Fruit fly (Drosophila melanogaster) whole organism, prepupa: ENCODE measurements around the gene shakB.

Experiments used
- CG10631 ChIP-seq: fragments of 200-800 bp; sonication (Bioruptor generic); optimal IDR thresholded peaks from 2 replicates; lab custom pipeline; 2016; ENCODE audit warnings: missing biosample characterization, missing genetic modification characterization
- CG10669 ChIP-seq: fragments of 200-800 bp; sonication (Bioruptor generic); optimal IDR thresholded peaks from 3 replicates; lab custom pipeline; 2018; ENCODE audit warnings: missing biosample characterization, mild to moderate bottlenecking, missing genetic modification characterization, moderate library complexity
- CG11294 ChIP-seq: fragments of 200-800 bp; sonication (Bioruptor generic); IDR thresholded peaks from 2 replicates; pipeline ENCODE4 v1.3.6; 2022; ENCODE audit warnings: missing biosample characterization, missing genetic modification characterization
- CG11762 ChIP-seq: fragments of 200-800 bp; sonication (Bioruptor generic); optimal IDR thresholded peaks from 3 replicates; lab custom pipeline; 2016; ENCODE audit warnings: missing biosample characterization, missing genetic modification characterization; ENCODE audit not compliant: insufficient read depth
- CG11902 ChIP-seq: fragments of 200-800 bp; sonication (Bioruptor generic); optimal IDR thresholded peaks from 3 replicates; lab custom pipeline; 2016; ENCODE audit warnings: missing biosample characterization, missing genetic modification characterization
- CG15336 ChIP-seq: fragments of 200-800 bp; sonication (Bioruptor generic); IDR thresholded peaks from 2 replicates; pipeline ENCODE4 v1.3.6; 2022; ENCODE audit warnings: missing biosample characterization, missing genetic modification characterization
- CG1621 ChIP-seq: fragments of 200-800 bp; sonication (Bioruptor generic); optimal IDR thresholded peaks from 3 replicates; lab custom pipeline; 2018; ENCODE audit warnings: missing biosample characterization, mild to moderate bottlenecking, missing genetic modification characterization
- CG16779 ChIP-seq: fragments of 200-800 bp; sonication (Bioruptor generic); optimal IDR thresholded peaks from 3 replicates; lab custom pipeline; 2017; ENCODE audit warnings: missing biosample characterization, mild to moderate bottlenecking, missing genetic modification characterization
- CG34406 ChIP-seq: fragments of 200-800 bp; sonication (Bioruptor generic); optimal IDR thresholded peaks from 3 replicates; lab custom pipeline; 2016; ENCODE audit warnings: missing biosample characterization, missing genetic modification characterization
- CG3919 ChIP-seq: fragments of 200-800 bp; sonication (Bioruptor generic); optimal IDR thresholded peaks from 3 replicates; lab custom pipeline; 2016; ENCODE audit warnings: missing biosample characterization, missing genetic modification characterization
- CG4318 ChIP-seq: fragments of 200-800 bp; sonication (Bioruptor generic); optimal IDR thresholded peaks from 3 replicates; lab custom pipeline; 2017; ENCODE audit warnings: missing biosample characterization, mild to moderate bottlenecking, missing genetic modification characterization
- CG6163 ChIP-seq: fragments of 200-800 bp; sonication (Bioruptor generic); IDR thresholded peaks from 3 replicates; pipeline ENCODE4 v1.3.6; 2022; ENCODE audit warnings: missing biosample characterization, missing genetic modification characterization
- CG6276 ChIP-seq: fragments of 200-800 bp; sonication (Bioruptor generic); optimal IDR thresholded peaks from 2 replicates; lab custom pipeline; 2017; ENCODE audit warnings: missing biosample characterization, mild to moderate bottlenecking, missing genetic modification characterization
- CG6808 ChIP-seq: fragments of 200-800 bp; sonication (Bioruptor generic); optimal IDR thresholded peaks from 3 replicates; lab custom pipeline; 2017; ENCODE audit warnings: missing biosample characterization, missing genetic modification characterization, mild to moderate bottlenecking, moderate library complexity, missing genetic modification reagents
- CG7368 ChIP-seq: fragments of 200-800 bp; sonication (Bioruptor generic); optimal IDR thresholded peaks from 3 replicates; lab custom pipeline; 2016; ENCODE audit warnings: missing biosample characterization, missing genetic modification characterization
- CG8119 ChIP-seq: fragments of 200-800 bp; sonication (Bioruptor generic); IDR thresholded peaks from 3 replicates; pipeline ENCODE4 v1.3.6; 2022; ENCODE audit warnings: missing biosample characterization, missing genetic modification characterization
- CG8319 ChIP-seq: fragments of 200-800 bp; sonication (Bioruptor generic); optimal IDR thresholded peaks from 3 replicates; lab custom pipeline; 2016; ENCODE audit warnings: missing biosample characterization, missing genetic modification characterization
- CG8632 ChIP-seq: fragments of 200-800 bp; sonication (Bioruptor generic); optimal IDR thresholded peaks from 3 replicates; lab custom pipeline; 2016; ENCODE audit warnings: missing biosample characterization, missing genetic modification characterization
- CG9139 ChIP-seq: fragments of 200-800 bp; sonication (Bioruptor generic); optimal IDR thresholded peaks from 3 replicates; lab custom pipeline; 2017; ENCODE audit warnings: missing biosample characterization, mild to moderate bottlenecking, missing genetic modification characterization
- Eip75B ChIP-seq: fragments of 200-800 bp; sonication (Bioruptor generic); optimal IDR thresholded peaks from 3 replicates; lab custom pipeline; 2016; ENCODE audit warnings: missing biosample characterization, missing genetic modification characterization
- Eip93F ChIP-seq: fragments of 200-800 bp; sonication (Bioruptor generic); optimal IDR thresholded peaks from 2 replicates; lab custom pipeline; 2016; ENCODE audit warnings: missing biosample characterization, mild to moderate bottlenecking, missing genetic modification characterization
- Ets21C ChIP-seq: fragments of 200-800 bp; sonication (Bioruptor generic); optimal IDR thresholded peaks from 3 replicates; lab custom pipeline; 2016; ENCODE audit warnings: missing biosample characterization, missing genetic modification characterization
- Ets96B ChIP-seq: fragments of 200-800 bp; optimal IDR thresholded peaks from 2 replicates; lab custom pipeline; 2019; ENCODE audit warnings: missing biosample characterization, mild to moderate bottlenecking, missing genetic modification characterization, moderate library complexity
- Gug ChIP-seq: fragments of 200-800 bp; sonication (Bioruptor generic); IDR thresholded peaks from 2 replicates; pipeline ENCODE4 v1.3.6; 2022; ENCODE audit warnings: missing biosample characterization, missing genetic modification characterization
- Hr38 ChIP-seq: sonication (Bioruptor generic); optimal IDR thresholded peaks from 2 replicates; lab custom pipeline; 2016; ENCODE audit warnings: missing biosample characterization, missing genetic modification characterization
- Hr39 ChIP-seq: fragments of 200-800 bp; sonication (Bioruptor generic); optimal IDR thresholded peaks from 2 replicates; lab custom pipeline; 2016; ENCODE audit warnings: missing biosample characterization, missing genetic modification characterization
- OdsH ChIP-seq: fragments of 200-800 bp; sonication (Bioruptor generic); optimal IDR thresholded peaks from 3 replicates; lab custom pipeline; 2016; ENCODE audit warnings: missing biosample characterization, missing genetic modification characterization
- Sox14 ChIP-seq: fragments of 200-800 bp; sonication (Bioruptor generic); optimal IDR thresholded peaks from 3 replicates; lab custom pipeline; 2016; ENCODE audit warnings: missing biosample characterization, missing genetic modification characterization
- acj6 ChIP-seq: fragments of 200-800 bp; sonication (Bioruptor generic); optimal IDR thresholded peaks from 3 replicates; lab custom pipeline; 2016; ENCODE audit warnings: missing biosample characterization, missing genetic modification characterization
- cyc ChIP-seq: fragments of 200-800 bp; sonication (Bioruptor generic); optimal IDR thresholded peaks from 3 replicates; lab custom pipeline; 2016; ENCODE audit warnings: missing biosample characterization, missing genetic modification characterization
- dac ChIP-seq: fragments of 200-800 bp; sonication (Bioruptor generic); optimal IDR thresholded peaks from 2 replicates; lab custom pipeline; 2017; ENCODE audit warnings: missing biosample characterization, mild to moderate bottlenecking, missing genetic modification characterization
- dsx ChIP-seq: fragments of 200-800 bp; optimal IDR thresholded peaks from 3 replicates; lab custom pipeline; 2019; ENCODE audit warnings: missing biosample characterization, mild to moderate bottlenecking, missing genetic modification characterization, moderate library complexity; ENCODE audit not compliant: poor library complexity, severe bottlenecking
- esn ChIP-seq: fragments of 200-800 bp; sonication (Bioruptor generic); optimal IDR thresholded peaks from 2 replicates; lab custom pipeline; 2016; ENCODE audit warnings: missing biosample characterization, mild to moderate bottlenecking, missing genetic modification characterization, moderate library complexity
- fd59A ChIP-seq: fragments of 200-800 bp; sonication (Bioruptor generic); optimal IDR thresholded peaks from 2 replicates; lab custom pipeline; 2017; ENCODE audit warnings: missing biosample characterization, mild to moderate bottlenecking, missing genetic modification characterization, missing genetic modification reagents
- fkh ChIP-seq: fragments of 200-800 bp; sonication (Bioruptor generic); optimal IDR thresholded peaks from 3 replicates; lab custom pipeline; 2017; ENCODE audit warnings: missing biosample characterization, mild to moderate bottlenecking, missing genetic modification characterization, moderate library complexity
- lz ChIP-seq: fragments of 200-800 bp; sonication (Bioruptor generic); optimal IDR thresholded peaks from 3 replicates; lab custom pipeline; 2016; ENCODE audit warnings: missing biosample characterization, missing genetic modification characterization
- pdm3 ChIP-seq: fragments of 200-800 bp; sonication (Bioruptor generic); optimal IDR thresholded peaks from 3 replicates; lab custom pipeline; 2016; ENCODE audit warnings: missing biosample characterization, missing genetic modification characterization
- salr ChIP-seq, 2 experiments: fragments of 200-800 bp; sonication (Bioruptor generic); optimal IDR thresholded peaks; 3 replicates each; lab custom pipeline; 2016 to 2018; ENCODE audit warnings: missing biosample characterization in 2 of 2, missing genetic modification characterization in 2 of 2, mild to moderate bottlenecking in 1 of 2
- spab ChIP-seq: fragments of 200-800 bp; sonication (Bioruptor generic); optimal IDR thresholded peaks from 2 replicates; lab custom pipeline; 2017; ENCODE audit warnings: missing biosample characterization, mild to moderate bottlenecking, missing genetic modification characterization, missing genetic modification reagents
- ss ChIP-seq, 2 experiments: fragments of 200-800 bp; sonication (Bioruptor generic); optimal IDR thresholded peaks; 2 replicates in 1 of 2; 3 replicates in 1 of 2; lab custom pipeline; 2017 to 2018; ENCODE audit warnings: mild to moderate bottlenecking in 2 of 2, missing biosample characterization in 2 of 2, missing genetic modification characterization in 2 of 2, moderate library complexity in 1 of 2
- svp ChIP-seq: fragments of 200-800 bp; sonication (Bioruptor generic); peaks from one replicate; lab custom pipeline; 2016; ENCODE audit warnings: missing biosample characterization, missing genetic modification characterization

Gene shakB

dm6 chrX:20826147-20826546, 100.7 kb downstream of the shakB start:
- TF ChIP-seq Eip75B, result no peak
- TF ChIP-seq CG11294, result no peak
- TF ChIP-seq esn (GFP tag; lab: Kevin White, UChicago), result no peak
- no peak for TF ChIP-seq CG7368 (GFP tag; lab: Kevin White, UChicago)
- TF ChIP-seq CG6163 (GFP tag; lab: Robert Waterston, UW), result no peak
- no peak for TF ChIP-seq CG8632 (GFP tag; lab: Kevin White, UChicago)
- TF ChIP-seq CG6276, result no peak

- TF ChIP-seq spab (GFP tag; lab: Kevin White, UChicago), result no peak
- no peak for TF ChIP-seq salr (GFP tag; optimal IDR thresholded peaks at IDR 0.05; lab: Kevin White, UChicago)
- TF ChIP-seq CG10669, result no peak
- no peak for TF ChIP-seq svp (GFP tag; lab: Kevin White, UChicago)
- TF ChIP-seq CG15336, result no peak
These were observed 105.0 kb downstream of the shakB start, which contains the start of gene CG15450 for dm6 chrX:20821846-20822245. CG15450 (plus strand) TSS chrX:20822146.

dm6 chrX:20797488-20797887, 129.4 kb downstream of the shakB start:
- TF ChIP-seq CG1621 (tag; lab: Kevin White, UChicago), result no peak
- TF ChIP-seq CG10631 (GFP tag; lab: Kevin White, UChicago), result no peak
- no peak for TF ChIP-seq CG6276
- no peak for TF ChIP-seq fd59A (GFP tag; lab: Kevin White, UChicago)
- no peak for TF ChIP-seq CG6808
- TF ChIP-seq CG4318 (GFP tag; lab: Kevin White, UChicago), result no peak
- no peak for TF ChIP-seq CG8319 (GFP tag; lab: Kevin White, UChicago)
- no peak for TF ChIP-seq Eip93F (GFP tag; lab: Kevin White, UChicago)
- TF ChIP-seq CG8119, result no peak
- no peak for TF ChIP-seq CG8632 (GFP tag; lab: Kevin White, UChicago)
- TF ChIP-seq Hr38 (GFP tag; lab: Kevin White, UChicago), result no peak
- no peak for TF ChIP-seq CG10669
- TF ChIP-seq ss (GFP tag; optimal IDR thresholded peaks at IDR 0.05; lab: Kevin White, UChicago), result no peak
- no peak for TF ChIP-seq Ets21C
- no peak for TF ChIP-seq dac
- no peak for TF ChIP-seq fkh
- TF ChIP-seq pdm3 (GFP tag; lab: Kevin White, UChicago), result no peak
- TF ChIP-seq dsx (GFP tag; lab: Kevin White, UChicago), result no peak
- TF ChIP-seq CG16779 (tag; lab: Kevin White, UChicago), result no peak

- TF ChIP-seq CG11902 (GFP tag; lab: Kevin White, UChicago) (no peak), CG8119 (no peak), CG8319 (GFP tag; lab: Kevin White, UChicago) (no peak), ss (GFP tag; optimal IDR thresholded peaks at IDR 0.05; lab: Kevin White, UChicago) (no peak)
These were observed 145.7 kb downstream of the shakB start, which contains the start of gene CG32507 for dm6 chrX:20781120-20781519. CG32507 (minus strand) TSS chrX:20781220.

- TF ChIP-seq svp (GFP tag; lab: Kevin White, UChicago), result peak; percentile 9
- no peak for TF ChIP-seq Gug (GFP tag; lab: Robert Waterston, UW)
- TF ChIP-seq Hr39, result no peak
These were observed 150.6 kb downstream of the shakB start for dm6 chrX:20776281-20776680.

dm6 chrX:20760444-20760843, 166.4 kb downstream of the shakB start:
- TF ChIP-seq CG11762 (GFP tag; lab: Kevin White, UChicago) (no peak), dsx (GFP tag; lab: Kevin White, UChicago) (no peak), svp (GFP tag; lab: Kevin White, UChicago) (peak; percentile 63), Sox14 (GFP tag; lab: Kevin White, UChicago) (peak; percentile 41), Ets96B (no peak), acj6 (GFP tag; lab: Kevin White, UChicago) (peak; percentile 37), spab (GFP tag; lab: Kevin White, UChicago) (no peak), CG10631 (GFP tag; lab: Kevin White, UChicago) (peak; percentile 29), ss (GFP tag; optimal IDR thresholded peaks at IDR 0.05; lab: Kevin White, UChicago) (no peak), CG9139 (GFP tag; lab: Kevin White, UChicago) (no peak), cyc (GFP tag; lab: Kevin White, UChicago) (peak; percentile 67), Hr38 (GFP tag; lab: Kevin White, UChicago) (no peak), esn (GFP tag; lab: Kevin White, UChicago) (peak; percentile 69), OdsH (GFP tag; lab: Kevin White, UChicago) (peak; percentile 20), CG8119 (no peak), salr (GFP tag; optimal IDR thresholded peaks at IDR 0.05; lab: Kevin White, UChicago) (peak in 1 of 2 experiments; percentile 2), CG4318 (GFP tag; lab: Kevin White, UChicago) (no peak), CG15336 (no peak), lz (GFP tag; lab: Kevin White, UChicago) (peak; percentile 61), CG34406 (no peak), CG3919 (GFP tag; lab: Kevin White, UChicago) (peak; percentile 62)
